Fruit fly (Drosophila melanogaster) whole organism, prepupa: ENCODE results near the gene Tbc1d22.

Experiments
- Blimp-1 ChIP-seq: fragments of 200-800 bp; sonication (Bioruptor generic); optimal IDR thresholded peaks from 3 replicates; lab custom pipeline; 2017; ENCODE audit warnings: missing biosample characterization, missing genetic modification characterization, mild to moderate bottlenecking, moderate library complexity, missing genetic modification reagents
- CG31627 ChIP-seq: fragments of 200-800 bp; sonication (Bioruptor generic); optimal IDR thresholded peaks from 3 replicates; lab custom pipeline; 2016; ENCODE audit warnings: missing biosample characterization, missing genetic modification characterization
- CG32006 ChIP-seq: fragments of 200-800 bp; sonication (Bioruptor generic); optimal IDR thresholded peaks from 3 replicates; lab custom pipeline; 2017; ENCODE audit warnings: missing biosample characterization, mild to moderate bottlenecking, missing genetic modification characterization
- CG9139 ChIP-seq: fragments of 200-800 bp; sonication (Bioruptor generic); optimal IDR thresholded peaks from 3 replicates; lab custom pipeline; 2017; ENCODE audit warnings: missing biosample characterization, mild to moderate bottlenecking, missing genetic modification characterization
- Ets96B ChIP-seq: fragments of 200-800 bp; optimal IDR thresholded peaks from 2 replicates; lab custom pipeline; 2019; ENCODE audit warnings: missing biosample characterization, mild to moderate bottlenecking, missing genetic modification characterization, moderate library complexity
- Hr38 ChIP-seq: sonication (Bioruptor generic); optimal IDR thresholded peaks from 2 replicates; lab custom pipeline; 2016; ENCODE audit warnings: missing biosample characterization, missing genetic modification characterization
- Hr39 ChIP-seq: fragments of 200-800 bp; sonication (Bioruptor generic); optimal IDR thresholded peaks from 2 replicates; lab custom pipeline; 2016; ENCODE audit warnings: missing biosample characterization, missing genetic modification characterization
- Sox102F ChIP-seq: fragments of 200-800 bp; sonication (Bioruptor generic); optimal IDR thresholded peaks from 2 replicates; lab custom pipeline; 2016; ENCODE audit warnings: missing biosample characterization, mild to moderate bottlenecking, missing genetic modification characterization
- svp ChIP-seq: fragments of 200-800 bp; sonication (Bioruptor generic); peaks from one replicate; lab custom pipeline; 2016; ENCODE audit warnings: missing biosample characterization, missing genetic modification characterization

dm6 chr3R:21063433-21063832 lies 38.6 kb upstream of the Tbc1d22 start:
- TF ChIP-seq svp (GFP tag; lab: Kevin White, UChicago) (no peak), Sox102F (GFP tag; lab: Kevin White, UChicago) (no peak), CG9139 (no peak), Hr38 (GFP tag; lab: Kevin White, UChicago) (no peak), Hr39 (no peak), CG31627 (GFP tag; lab: Kevin White, UChicago) (no peak), Blimp-1 (GFP tag; lab: Kevin White, UChicago) (no peak), CG32006 (GFP tag; lab: Kevin White, UChicago) (no peak), Ets96B (no peak)
